Fruit fly (Drosophila melanogaster): Measurements from ENCODE around the gene CG34244.
A peak's percentile ranks its signal among the peaks of the same experiment; 100 is the strongest.

CG34244 gene

dm6 chr3L:14204659-14205568 is 30.8 kb downstream of the CG34244 start (continued):
- TF ChIP-seq Blimp-1 (GFP tag; optimal IDR thresholded peaks at IDR 0.05) (no peak), Sox102F (GFP tag; optimal IDR thresholded peaks at IDR 0.05) (peak; percentile 1), dsx (GFP tag; optimal IDR thresholded peaks at IDR 0.05; ENCODE audit: poor library complexity, severe bottlenecking) (no peak), CG6276 (GFP tag; optimal IDR thresholded peaks at IDR 0.05) (peak; percentile 57), svp (GFP tag) (no peak), Ets96B (tag; optimal IDR thresholded peaks at IDR 0.05) (peak; percentile 13), fkh (GFP tag; optimal IDR thresholded peaks at IDR 0.05) (peak; percentile 54), CG8319 (GFP tag; optimal IDR thresholded peaks at IDR 0.05) (no peak), Hr39 (GFP tag; optimal IDR thresholded peaks at IDR 0.05) (no peak), CG8632 (GFP tag; optimal IDR thresholded peaks at IDR 0.05) (no peak), Sox14 (GFP tag; optimal IDR thresholded peaks at IDR 0.05) (no peak), Gug (GFP tag; IDR thresholded peaks at IDR 0.05) (no peak), CG11762 (GFP tag; optimal IDR thresholded peaks at IDR 0.05; ENCODE audit: insufficient read depth) (no peak), salr (GFP tag; optimal IDR thresholded peaks at IDR 0.05) (peak in 1 of 2 experiments; percentile 54), Hr4 (GFP tag; optimal IDR thresholded peaks at IDR 0.05) (peak; percentile 30), CG10631 (GFP tag; optimal IDR thresholded peaks at IDR 0.05) (peak; percentile 47)

dm6 chr3L:14203023-14203422 is 32.7 kb downstream of the CG34244 start, which contains the start of gene saturn:
Gene saturn (plus strand): TSS chr3L:14203323.
- TF ChIP-seq svp (GFP tag) (no peak), Smox (GFP tag; optimal IDR thresholded peaks at IDR 0.05) (no peak), Eip78C (GFP tag) (peak; percentile 14)

- TF ChIP-seq CG7368 (GFP tag; optimal IDR thresholded peaks at IDR 0.05): no peak
- TF ChIP-seq CG6808 (GFP tag; optimal IDR thresholded peaks at IDR 0.05): no peak
- TF ChIP-seq Smox (GFP tag; optimal IDR thresholded peaks at IDR 0.05): no peak
- TF ChIP-seq pdm3 (GFP tag; optimal IDR thresholded peaks at IDR 0.05): no peak
- TF ChIP-seq ss (GFP tag; optimal IDR thresholded peaks at IDR 0.05): peak; percentile 22 to 51
- TF ChIP-seq esn (GFP tag; optimal IDR thresholded peaks at IDR 0.05): no peak
- peak; percentile 60 for TF ChIP-seq Eip78C (GFP tag)
- TF ChIP-seq Eip75B (GFP tag; optimal IDR thresholded peaks at IDR 0.05): peak; percentile 39
- TF ChIP-seq Gug (GFP tag; IDR thresholded peaks at IDR 0.05): no peak
- TF ChIP-seq CG8119 (GFP tag; IDR thresholded peaks at IDR 0.05): no peak
- peak; percentile 75 for TF ChIP-seq CG6854 (GFP tag; optimal IDR thresholded peaks at IDR 0.05)
- TF ChIP-seq dsx (GFP tag; optimal IDR thresholded peaks at IDR 0.05; ENCODE audit: poor library complexity, severe bottlenecking): peak; percentile 1
- TF ChIP-seq OdsH (GFP tag; optimal IDR thresholded peaks at IDR 0.05): no peak
- TF ChIP-seq CG31627 (GFP tag; optimal IDR thresholded peaks at IDR 0.05): no peak
- no peak for TF ChIP-seq Hr38 (GFP tag; optimal IDR thresholded peaks at IDR 0.05)
- TF ChIP-seq Blimp-1 (GFP tag; optimal IDR thresholded peaks at IDR 0.05): peak; percentile 7
- peak; percentile 3 for TF ChIP-seq Sox102F (GFP tag; optimal IDR thresholded peaks at IDR 0.05)
- 0 out of 3 replicates have a peak, but pooled peaks have one; percentile 11 for TF ChIP-seq CG6163 (GFP tag; IDR thresholded peaks at IDR 0.05)
- TF ChIP-seq Hr4 (GFP tag; optimal IDR thresholded peaks at IDR 0.05): no peak
Observed at dm6 chr3L:14202318-14202717, 33.4 kb downstream of the CG34244 start.

dm6 chr3L:14200966-14201365 is 34.8 kb downstream of the CG34244 start:
- no peak for TF ChIP-seq dac (GFP tag; optimal IDR thresholded peaks at IDR 0.05)
- TF ChIP-seq CG8319 (GFP tag; optimal IDR thresholded peaks at IDR 0.05): no peak
- TF ChIP-seq svp (GFP tag): no peak
- TF ChIP-seq Ets96B (tag; optimal IDR thresholded peaks at IDR 0.05): no peak
- no peak for TF ChIP-seq CG3032 (tag; optimal IDR thresholded peaks at IDR 0.05)
- TF ChIP-seq topi (GFP tag; optimal IDR thresholded peaks at IDR 0.05): no peak
- TF ChIP-seq CG11294 (GFP tag; IDR thresholded peaks at IDR 0.05): no peak
- TF ChIP-seq CG3919 (GFP tag; optimal IDR thresholded peaks at IDR 0.05): peak; percentile 3
- TF ChIP-seq CG7368 (GFP tag; optimal IDR thresholded peaks at IDR 0.05): no peak
- no peak for TF ChIP-seq CG34406 (GFP tag; optimal IDR thresholded peaks at IDR 0.05)
- no peak for TF ChIP-seq CG31627 (GFP tag; optimal IDR thresholded peaks at IDR 0.05)
- no peak for TF ChIP-seq CG32006 (GFP tag; optimal IDR thresholded peaks at IDR 0.05)
- TF ChIP-seq CG10669 (GFP tag; optimal IDR thresholded peaks at IDR 0.05): no peak
- TF ChIP-seq CG15336 (GFP tag; IDR thresholded peaks at IDR 0.05): no peak
- no peak for TF ChIP-seq OdsH (GFP tag; optimal IDR thresholded peaks at IDR 0.05)
- TF ChIP-seq CG8632 (GFP tag; optimal IDR thresholded peaks at IDR 0.05): no peak
- TF ChIP-seq net (GFP tag; optimal IDR thresholded peaks at IDR 0.05): peak; percentile 9
- no peak for TF ChIP-seq CG6792 (GFP tag; optimal IDR thresholded peaks at IDR 0.05)
- no peak for TF ChIP-seq CG6808 (GFP tag; optimal IDR thresholded peaks at IDR 0.05)
- TF ChIP-seq CG16779 (tag; optimal IDR thresholded peaks at IDR 0.05): no peak
- no peak for TF ChIP-seq CG11762 (GFP tag; optimal IDR thresholded peaks at IDR 0.05; ENCODE audit: insufficient read depth)
- TF ChIP-seq fd85E (GFP tag; optimal IDR thresholded peaks at IDR 0.05): no peak
- TF ChIP-seq CG6276 (GFP tag; optimal IDR thresholded peaks at IDR 0.05): peak; percentile 34
- TF ChIP-seq Eip78C (GFP tag): peak; percentile 70

All from whole organism, prepupa.